Fruit fly (Drosophila melanogaster): ENCODE results near the gene GATAd.

GATAd gene

dm6 chr2L:10299810-10300147, 33.8 kb upstream of the GATAd start, which contains the start of gene CYLD (continued):
- TF ChIP-seq kay (GFP tag; optimal IDR thresholded peaks at IDR 0.05) (peak; percentile 28), CG2120 (GFP tag; optimal IDR thresholded peaks at IDR 0.05) (peak; percentile 76), CG6689 (GFP tag; IDR thresholded peaks at IDR 0.05) (peak; percentile 70), Fer1 (GFP tag; optimal IDR thresholded peaks at IDR 0.05) (peak; percentile 67), CG11504 (tag; optimal IDR thresholded peaks at IDR 0.05) (peak; percentile 79), ATbp (GFP tag; optimal IDR thresholded peaks at IDR 0.05) (peak; percentile 7), CG1602 (GFP tag; optimal IDR thresholded peaks at IDR 0.05) (peak; percentile 59), Drgx (GFP tag; IDR thresholded peaks at IDR 0.05) (peak; percentile 68), HHEX (GFP tag; optimal IDR thresholded peaks at IDR 0.05) (peak; percentile 33), mirr (GFP tag; optimal IDR thresholded peaks at IDR 0.05) (no peak), CG30431 (GFP tag; optimal IDR thresholded peaks at IDR 0.05) (no peak), CG34224 (GFP tag; IDR thresholded peaks at IDR 0.05; ENCODE audit: partially characterized antibody) (peak; percentile 35; the same call in 1 of the 3 replicates), Dp (GFP tag; optimal IDR thresholded peaks at IDR 0.05) (peak; percentile 15), pan (optimal IDR thresholded peaks at IDR 0.05) (no peak), pan (GFP tag; optimal IDR thresholded peaks at IDR 0.05 in 1 of 2, IDR thresholded peaks at IDR 0.05 in 1 of 2) (peak in 1 of 2 experiments; percentile 77), Nf-YB (GFP tag; optimal IDR thresholded peaks at IDR 0.05) (peak; percentile 66), Adf1 (GFP tag; IDR thresholded peaks at IDR 0.05) (peak; percentile 40; the same call in 1 of the 2 replicates), CG14860 (GFP tag; IDR thresholded peaks at IDR 0.05; ENCODE audit: partially characterized antibody) (no peak; the same call in 2 of the 3 replicates), org-1 (GFP tag; optimal IDR thresholded peaks at IDR 0.05) (peak; percentile 32), cato (GFP tag; optimal IDR thresholded peaks at IDR 0.05; ENCODE audit: borderline replicate concordance) (peak; percentile 19), ERR (GFP tag; optimal IDR thresholded peaks at IDR 0.05) (no peak), wdn (GFP tag; IDR thresholded peaks at IDR 0.05) (peak; percentile 36; the same call in 1 of the 2 replicates), rib (GFP tag; IDR thresholded peaks at IDR 0.05) (no peak), CG16779 (GFP tag; IDR thresholded peaks at IDR 0.05) (no peak), CG8281 (tag; optimal IDR thresholded peaks at IDR 0.05) (peak; percentile 14), CG15601 (tag; optimal IDR thresholded peaks at IDR 0.05) (peak; percentile 70), CG10462 (GFP tag; optimal IDR thresholded peaks at IDR 0.05) (peak; percentile 24), wek (GFP tag; optimal IDR thresholded peaks at IDR 0.05) (peak; percentile 97), CG8388 (GFP tag; optimal IDR thresholded peaks at IDR 0.05) (peak; percentile 76), BtbVII (GFP tag; optimal IDR thresholded peaks at IDR 0.05) (peak; percentile 41), Asciz (GFP tag; optimal IDR thresholded peaks at IDR 0.05) (peak; percentile 46), chif (GFP tag; optimal IDR thresholded peaks at IDR 0.05) (peak in 1 of 2 experiments; percentile 8), CG17385 (GFP tag; optimal IDR thresholded peaks at IDR 0.05) (peak; percentile 75), hth (optimal IDR thresholded peaks at IDR 0.05) (no peak), Vsx1 (GFP tag; optimal IDR thresholded peaks at IDR 0.05) (peak; percentile 15), sc (optimal IDR thresholded peaks at IDR 0.05) (no peak), sc (GFP tag; optimal IDR thresholded peaks at IDR 0.05) (peak; percentile 13), Dip2 (GFP tag; IDR thresholded peaks at IDR 0.05) (no peak), CG15269 (tag; optimal IDR thresholded peaks at IDR 0.05) (peak; percentile 81), grau (tag; optimal IDR thresholded peaks at IDR 0.05) (peak; percentile 78), CG3065 (GFP tag; optimal IDR thresholded peaks at IDR 0.05) (peak; percentile 47), CG12071 (GFP tag; optimal IDR thresholded peaks at IDR 0.05) (no peak), Sox102F (GFP tag; optimal IDR thresholded peaks at IDR 0.05) (peak; percentile 84), fd3F (GFP tag; optimal IDR thresholded peaks at IDR 0.05) (peak; percentile 51), CG13424 (tag; optimal IDR thresholded peaks at IDR 0.05) (peak; percentile 79), gfzf (GFP tag; optimal IDR thresholded peaks at IDR 0.05) (peak; percentile 37), stwl (tag; optimal IDR thresholded peaks at IDR 0.05) (peak; percentile 67), MBD-R2 (GFP tag; IDR thresholded peaks at IDR 0.05) (peak; percentile 56), Doc3 (GFP tag; IDR thresholded peaks at IDR 0.05; ENCODE audit: partially characterized antibody) (no peak), Dip3 (GFP tag; optimal IDR thresholded peaks at IDR 0.05) (no peak), Ada2b (GFP tag; IDR thresholded peaks at IDR 0.05) (peak; percentile 40; the same call in 1 of the 2 replicates)

All from whole organism, embryonic.